Worm (Caenorhabditis elegans): Measurements from ENCODE around the gene C32C4.3.

- no peak for TF ChIP-seq unc-62 (GFP tag; optimal IDR thresholded peaks at IDR 0.05)
- TF ChIP-seq nhr-237 (tag; optimal IDR thresholded peaks at IDR 0.05) = no peak
- no peak for TF ChIP-seq snpc-4 (tag; optimal IDR thresholded peaks at IDR 0.05)
- peak; percentile 2 for TF ChIP-seq ces-1 (GFP tag; optimal IDR thresholded peaks at IDR 0.05)
These were observed 25.7 kb upstream of the C32C4.3 start for ce11 chrV:10672601-10673000.
